Worm (Caenorhabditis elegans) whole organism, midembryonic: ENCODE measurements around the gene lgc-22.

Source experiments
- ref-1 ChIP-seq: fragments of 200-800 bp; sonication (Bioruptor generic); conservative IDR thresholded peaks from 2 replicates; pipeline ENCODE4 v1.3.6; 2022; ENCODE audit warnings: missing genetic modification reagents, missing genetic modification characterization, missing compliant biosample characterization
- ztf-23 ChIP-seq: fragments of 200-800 bp; sonication (Bioruptor generic); IDR thresholded peaks from 2 replicates; pipeline ENCODE4 v1.3.6; 2022; ENCODE audit warnings: missing genetic modification reagents, missing genetic modification characterization, missing compliant biosample characterization
- ztf-29 ChIP-seq: fragments of 200-800 bp; sonication (Bioruptor generic); IDR thresholded peaks from 2 replicates; pipeline ENCODE4 v1.3.6; 2022; ENCODE audit warnings: missing genetic modification reagents, missing genetic modification characterization, missing compliant biosample characterization

- TF ChIP-seq ztf-29 (GFP tag; lab: Robert Waterston, UW) (no peak), ztf-23 (GFP tag; lab: Robert Waterston, UW) (no peak), ref-1 (GFP tag; lab: Robert Waterston, UW) (no peak)
These were observed 37.1 kb downstream of the lgc-22 start for ce11 chrIV:4338217-4338616.
